Fruit fly (Drosophila melanogaster): ENCODE measurements around the gene CG16743.

Gene CG16743

dm6 chr2L:10976864-10977586, 4.9 kb downstream of the CG16743 start (continued):
- TF ChIP-seq sug (tag; optimal IDR thresholded peaks at IDR 0.05) (peak; percentile 27), CG13123 (GFP tag; optimal IDR thresholded peaks at IDR 0.05) (no peak), ci (GFP tag; IDR thresholded peaks at IDR 0.05) (peak; percentile 59; the same call in 2 of the 3 replicates), slou (GFP tag; optimal IDR thresholded peaks at IDR 0.05) (no peak), tna (GFP tag; IDR thresholded peaks at IDR 0.05; ENCODE audit: partially characterized antibody) (0 out of 2 replicates have a peak, but pooled peaks have one; percentile 8), toy (GFP tag; IDR thresholded peaks at IDR 0.05) (no peak), eyg (GFP tag; optimal IDR thresholded peaks at IDR 0.05) (no peak), CG18011 (GFP tag; optimal IDR thresholded peaks at IDR 0.05) (no peak), tap (tag; optimal IDR thresholded peaks at IDR 0.05) (no peak), YL-1 (GFP tag; optimal IDR thresholded peaks at IDR 0.05) (peak; percentile 93), CG8290 (GFP tag; optimal IDR thresholded peaks at IDR 0.05) (no peak), CG8290 (tag; optimal IDR thresholded peaks at IDR 0.05) (no peak), Rfx (GFP tag; IDR thresholded peaks at IDR 0.05) (no peak), phol (tag; optimal IDR thresholded peaks at IDR 0.05) (no peak), CG12659 (GFP tag; optimal IDR thresholded peaks at IDR 0.05) (no peak), Xrp1 (GFP tag; IDR thresholded peaks at IDR 0.05) (0 out of 2 replicates have a peak, but pooled peaks have one; percentile 15), CG34224 (GFP tag; IDR thresholded peaks at IDR 0.05; ENCODE audit: partially characterized antibody) (0 out of 3 replicates have a peak, but pooled peaks have one; percentile 10), Adf1 (GFP tag; IDR thresholded peaks at IDR 0.05) (peak; percentile 51; the same call in 1 of the 2 replicates), nerfin-2 (GFP tag; IDR thresholded peaks at IDR 0.05; ENCODE audit: partially characterized antibody) (0 out of 2 replicates have a peak, but pooled peaks have one; percentile 24)

DNA sequence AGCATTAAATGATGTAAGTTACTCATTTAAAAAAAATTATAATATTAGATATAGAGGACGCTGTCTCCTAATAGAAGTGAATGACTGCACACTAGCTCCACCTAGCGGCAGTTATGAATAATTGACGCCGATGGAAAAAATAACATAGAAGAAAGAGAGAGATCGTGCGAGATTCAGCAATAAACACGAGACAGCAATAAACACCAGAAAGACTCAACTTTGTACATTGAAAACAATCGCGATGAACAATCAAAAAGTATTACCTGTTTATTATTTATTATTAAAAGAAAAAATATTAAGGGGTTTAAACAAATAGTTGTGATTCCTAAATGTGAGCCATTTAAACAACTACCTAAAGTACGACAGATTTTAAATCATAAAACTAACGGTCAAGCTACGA, 14.1 kb downstream of the CG16743 start:
- TF ChIP-seq Meics (GFP tag; optimal IDR thresholded peaks at IDR 0.05) (peak; percentile 27), ind (GFP tag; optimal IDR thresholded peaks at IDR 0.05) (peak; percentile 43), emc (GFP tag; optimal IDR thresholded peaks at IDR 0.05) (no peak), CG6272 (GFP tag; IDR thresholded peaks at IDR 0.05) (no peak), D (optimal IDR thresholded peaks at IDR 0.05) (no peak), D (GFP tag; optimal IDR thresholded peaks at IDR 0.05) (peak; percentile 40), zf30C (GFP tag; optimal IDR thresholded peaks at IDR 0.05) (peak; percentile 49), sqz (GFP tag; optimal IDR thresholded peaks at IDR 0.05) (peak; percentile 76), nau (GFP tag; optimal IDR thresholded peaks at IDR 0.05) (no peak), ERR (GFP tag; optimal IDR thresholded peaks at IDR 0.05) (no peak), C15 (GFP tag; IDR thresholded peaks at IDR 0.05) (no peak), chm (GFP tag; IDR thresholded peaks at IDR 0.05) (0 out of 2 replicates have a peak, but pooled peaks have one; percentile 9), CG43689 (GFP tag; IDR thresholded peaks at IDR 0.05) (no peak), CG10654 (GFP tag; optimal IDR thresholded peaks at IDR 0.05) (no peak), CG12071 (GFP tag; optimal IDR thresholded peaks at IDR 0.05) (no peak), fd64A (GFP tag; optimal IDR thresholded peaks at IDR 0.05) (no peak), zfh1 (GFP tag; IDR thresholded peaks at IDR 0.05) (0 out of 3 replicates have a peak, but pooled peaks have one; percentile 47), sc (optimal IDR thresholded peaks at IDR 0.05) (no peak), sc (GFP tag; optimal IDR thresholded peaks at IDR 0.05) (no peak), sna (GFP tag; IDR thresholded peaks at IDR 0.05; ENCODE audit: partially characterized antibody) (no peak), Deaf1 (tag; optimal IDR thresholded peaks at IDR 0.05) (no peak), CG1024 (GFP tag; IDR thresholded peaks at IDR 0.05) (peak; percentile 70), lbe (GFP tag; optimal IDR thresholded peaks at IDR 0.05) (peak; percentile 17), CG11696 (GFP tag; IDR thresholded peaks at IDR 0.05) (peak; percentile 68), CG17568 (GFP tag; optimal IDR thresholded peaks at IDR 0.05) (no peak), CG9932 (GFP tag; IDR thresholded peaks at IDR 0.05) (peak; percentile 58), Dref (GFP tag; IDR thresholded peaks at IDR 0.05) (no peak), ci (GFP tag; IDR thresholded peaks at IDR 0.05) (no peak), tin (GFP tag; optimal IDR thresholded peaks at IDR 0.05) (peak; percentile 51), Hr78 (GFP tag; optimal IDR thresholded peaks at IDR 0.05) (no peak), vnd (GFP tag; IDR thresholded peaks at IDR 0.05; ENCODE audit: partially characterized antibody) (no peak), fu2 (GFP tag; optimal IDR thresholded peaks at IDR 0.05) (no peak)
